Fruit fly (Drosophila melanogaster): ENCODE measurements around the gene Ca-alpha1T.

Ca-alpha1T gene

dm6 chrX:6059135-6059824 is 133.0 kb downstream of the Ca-alpha1T start (continued):
- TF ChIP-seq CG8388 (GFP tag; optimal IDR thresholded peaks at IDR 0.05) (peak; percentile 20), lov (optimal IDR thresholded peaks at IDR 0.05) (no peak), lov (GFP tag; IDR thresholded peaks at IDR 0.05) (no peak), yki (optimal IDR thresholded peaks at IDR 0.05) (no peak), Xrp1 (GFP tag; IDR thresholded peaks at IDR 0.05) (peak; percentile 60; the same call in 1 of the 2 replicates), pnt (GFP tag; optimal IDR thresholded peaks at IDR 0.05) (peak; percentile 15), CG15514 (GFP tag; optimal IDR thresholded peaks at IDR 0.05) (no peak), CG18619 (GFP tag; optimal IDR thresholded peaks at IDR 0.05) (no peak), ttk (GFP tag; IDR thresholded peaks at IDR 0.05) (peak; percentile 51), ab (GFP tag; optimal IDR thresholded peaks at IDR 0.05) (no peak), D (optimal IDR thresholded peaks at IDR 0.05) (no peak), D (GFP tag; optimal IDR thresholded peaks at IDR 0.05) (peak; percentile 20), tin (GFP tag; optimal IDR thresholded peaks at IDR 0.05) (peak; percentile 9), D19A (tag; optimal IDR thresholded peaks at IDR 0.05) (no peak), CG31441 (GFP tag; IDR thresholded peaks at IDR 0.05) (peak; percentile 38; the same call in 1 of the 2 replicates), CG8944 (GFP tag; optimal IDR thresholded peaks at IDR 0.05) (no peak), sens (GFP tag) (peak; percentile 50), Optix (GFP tag; IDR thresholded peaks at IDR 0.05) (0 out of 3 replicates have a peak, but pooled peaks have one; percentile 42), CG16863 (GFP tag; optimal IDR thresholded peaks at IDR 0.05) (peak; percentile 0), az2 (GFP tag; optimal IDR thresholded peaks at IDR 0.05) (peak; percentile 34), ara (GFP tag; IDR thresholded peaks at IDR 0.05) (peak; percentile 47; the same call in 1 of the 2 replicates), CG11695 (GFP tag; IDR thresholded peaks at IDR 0.05) (0 out of 3 replicates have a peak, but pooled peaks have one; percentile 33), CG15269 (tag; optimal IDR thresholded peaks at IDR 0.05) (peak; percentile 8), CG1602 (GFP tag; optimal IDR thresholded peaks at IDR 0.05) (peak; percentile 18), ap (GFP tag; IDR thresholded peaks at IDR 0.05) (0 out of 2 replicates have a peak, but pooled peaks have one; percentile 7), CG17912 (GFP tag; optimal IDR thresholded peaks at IDR 0.05) (no peak), CG3163 (GFP tag; optimal IDR thresholded peaks at IDR 0.05) (no peak), fd96Cb (tag; optimal IDR thresholded peaks at IDR 0.05) (peak; percentile 33), H15 (GFP tag; IDR thresholded peaks at IDR 0.05) (peak; percentile 59; the same call in 2 of the 3 replicates), tup (GFP tag; optimal IDR thresholded peaks at IDR 0.05) (no peak), CG13424 (tag; optimal IDR thresholded peaks at IDR 0.05) (peak; percentile 11), phol (tag; optimal IDR thresholded peaks at IDR 0.05) (peak; percentile 25), gce (GFP tag; IDR thresholded peaks at IDR 0.05) (0 out of 3 replicates have a peak, but pooled peaks have one; percentile 34), vvl (GFP tag; IDR thresholded peaks at IDR 0.05) (peak; percentile 78), CG1529 (GFP tag; optimal IDR thresholded peaks at IDR 0.05) (no peak), exex (tag; optimal IDR thresholded peaks at IDR 0.05) (no peak), Mad (GFP tag; optimal IDR thresholded peaks at IDR 0.05) (no peak), CG18764 (GFP tag; optimal IDR thresholded peaks at IDR 0.05) (no peak), CG2678 (tag; optimal IDR thresholded peaks at IDR 0.05) (peak; percentile 32), CoRest (tag; optimal IDR thresholded peaks at IDR 0.05) (no peak), ind (GFP tag; optimal IDR thresholded peaks at IDR 0.05) (peak; percentile 29), Awh (GFP tag; IDR thresholded peaks at IDR 0.05) (peak; percentile 19; the same call in 1 of the 2 replicates), Med (GFP tag) (peak; percentile 70), unpg (GFP tag; optimal IDR thresholded peaks at IDR 0.05) (peak; percentile 1), Scr (GFP tag; IDR thresholded peaks at IDR 0.05; ENCODE audit: partially characterized antibody) (no peak), gcm (GFP tag; optimal IDR thresholded peaks at IDR 0.05) (no peak), ro (GFP tag; IDR thresholded peaks at IDR 0.05) (no peak), Atf-2 (GFP tag; optimal IDR thresholded peaks at IDR 0.05) (no peak), CG10366 (GFP tag; IDR thresholded peaks at IDR 0.05) (peak; percentile 46), lmd (GFP tag; IDR thresholded peaks at IDR 0.05) (peak; percentile 45; the same call in 1 of the 2 replicates), repo (GFP tag; optimal IDR thresholded peaks at IDR 0.05) (no peak)

Measured in whole organism, embryonic.